Fruit fly (Drosophila melanogaster): Measurements from ENCODE around the gene Pfas.

DNA sequence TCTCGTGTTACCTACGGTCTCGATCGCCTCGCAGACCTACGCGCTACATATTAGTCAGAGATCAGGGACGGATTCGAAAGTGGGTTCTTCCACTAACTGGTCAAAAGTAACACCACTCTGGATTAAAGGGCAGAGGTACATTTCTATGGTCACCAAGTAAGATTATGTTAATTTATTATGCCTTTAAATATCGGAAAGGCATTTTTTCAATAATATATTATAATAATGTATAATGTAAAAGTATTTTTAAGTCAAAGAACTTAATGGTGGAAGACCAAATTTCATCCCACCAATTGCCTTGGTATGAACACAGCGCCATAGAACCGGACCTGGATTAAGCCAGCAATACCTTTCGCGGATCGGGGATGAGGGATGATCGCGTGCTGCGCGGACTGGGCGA, 23.1 kb downstream of the Pfas start:
- no peak for TF ChIP-seq psq (optimal IDR thresholded peaks at IDR 0.05)
- TF ChIP-seq Myc (optimal IDR thresholded peaks at IDR 0.05), result no peak
